Worm (Caenorhabditis elegans) whole organism, L2 larva: ENCODE results near the gene nlp-18.

ENCODE experiments used
- C34F6.9 ChIP-seq: fragments of 150-350 bp; optimal IDR thresholded peaks from 2 replicates; lab custom pipeline; 2014; ENCODE audit warnings: missing biosample characterization, missing genetic modification characterization
- Y55F3AM.14 ChIP-seq: fragments of 200-800 bp; sonication (Bioruptor generic); optimal IDR thresholded peaks from 2 replicates; lab custom pipeline; 2018; ENCODE audit warnings: mild to moderate bottlenecking, missing genetic modification characterization, missing compliant biosample characterization
- ZK546.5 ChIP-seq: sonication (generic microtip); optimal IDR thresholded peaks from 2 replicates; lab custom pipeline; 2017; ENCODE audit warnings: missing biosample characterization, missing genetic modification characterization
- alr-1 ChIP-seq: fragments of 150-350 bp; optimal IDR thresholded peaks from 2 replicates; lab custom pipeline; 2014; ENCODE audit warnings: missing biosample characterization, missing genetic modification characterization
- aly-2 ChIP-seq: fragments of 150-350 bp; optimal IDR thresholded peaks from 2 replicates; lab custom pipeline; 2014; ENCODE audit warnings: missing biosample characterization, missing genetic modification characterization
- ama-1 ChIP-seq: fragments of 150-350 bp; optimal IDR thresholded peaks from 2 replicates; lab custom pipeline; 2018; ENCODE audit warnings: inconsistent platforms
- blmp-1 ChIP-seq: sonication (generic microtip); optimal IDR thresholded peaks from 2 replicates; lab custom pipeline; 2017; ENCODE audit warnings: missing genetic modification characterization, mild to moderate bottlenecking, missing compliant biosample characterization, antibody characterized with exemption, moderate library complexity; ENCODE audit not compliant: insufficient read depth
- ceh-16 ChIP-seq: fragments of 150-350 bp; optimal IDR thresholded peaks from 2 replicates; lab custom pipeline; 2014; ENCODE audit warnings: missing biosample characterization, missing genetic modification characterization
- egl-27 ChIP-seq: sonication (generic microtip); optimal IDR thresholded peaks from 3 replicates; lab custom pipeline; 2017; ENCODE audit warnings: missing biosample characterization, missing genetic modification reagents, missing genetic modification characterization
- elt-1 ChIP-seq: fragments of 150-350 bp; optimal IDR thresholded peaks from 2 replicates; lab custom pipeline; 2014; ENCODE audit warnings: missing biosample characterization, missing genetic modification characterization
- fos-1 ChIP-seq: fragments of 150-350 bp; optimal IDR thresholded peaks from 2 replicates; lab custom pipeline; 2014; ENCODE audit warnings: missing biosample characterization, missing genetic modification characterization
- gmeb-1 ChIP-seq: fragments of 150-350 bp; optimal IDR thresholded peaks from 2 replicates; lab custom pipeline; 2014; ENCODE audit warnings: missing biosample characterization, missing genetic modification characterization
- lin-13 ChIP-seq: fragments of 150-350 bp; optimal IDR thresholded peaks from 2 replicates; lab custom pipeline; 2014; ENCODE audit warnings: missing biosample characterization, missing genetic modification reagents, missing genetic modification characterization
- lsy-2 ChIP-seq, 2 experiments: fragments of 150-350 bp in 1 of 2; sonication (generic microtip) in 1 of 2; optimal IDR thresholded peaks; 2 replicates each; lab custom pipeline; 2014 to 2017; ENCODE audit warnings: missing biosample characterization in 2 of 2, missing genetic modification characterization in 2 of 2
- mab-5 ChIP-seq: fragments of 150-350 bp; optimal IDR thresholded peaks from 2 replicates; lab custom pipeline; 2014; ENCODE audit warnings: missing biosample characterization, missing genetic modification characterization
- mdl-1 ChIP-seq, 2 experiments: fragments of 150-350 bp in 1 of 2; sonication (generic microtip) in 1 of 2; optimal IDR thresholded peaks; 2 replicates each; lab custom pipeline; 2017; ENCODE audit warnings: missing biosample characterization in 2 of 2, missing genetic modification characterization in 2 of 2
- nhr-10 ChIP-seq: sonication (generic microtip); optimal IDR thresholded peaks from 2 replicates; lab custom pipeline; 2017; ENCODE audit warnings: missing biosample characterization, missing genetic modification characterization
- nhr-11 ChIP-seq: fragments of 150-350 bp; optimal IDR thresholded peaks from 2 replicates; lab custom pipeline; 2014; ENCODE audit warnings: missing biosample characterization, missing genetic modification characterization
- nhr-129 ChIP-seq: fragments of 150-350 bp; optimal IDR thresholded peaks from 2 replicates; lab custom pipeline; 2014; ENCODE audit warnings: missing biosample characterization, missing genetic modification characterization
- nhr-23 ChIP-seq: fragments of 150-350 bp; optimal IDR thresholded peaks from 2 replicates; lab custom pipeline; 2014; ENCODE audit warnings: missing biosample characterization, missing genetic modification reagents, missing genetic modification characterization
- nhr-237 ChIP-seq: fragments of 150-350 bp; optimal IDR thresholded peaks from 2 replicates; lab custom pipeline; 2014; ENCODE audit warnings: missing biosample characterization, missing genetic modification characterization
- nhr-25 ChIP-seq: fragments of 150-350 bp; sonication (generic microtip); optimal IDR thresholded peaks from 3 replicates; lab custom pipeline; 2014; ENCODE audit warnings: missing biosample characterization, missing genetic modification characterization
- nhr-6 ChIP-seq: fragments of 150-350 bp; optimal IDR thresholded peaks from 2 replicates; lab custom pipeline; 2014; ENCODE audit warnings: missing biosample characterization, missing genetic modification characterization
- nhr-77 ChIP-seq: fragments of 150-350 bp; optimal IDR thresholded peaks from 2 replicates; lab custom pipeline; 2014; ENCODE audit warnings: missing biosample characterization, missing genetic modification characterization
- peb-1 ChIP-seq: fragments of 150-350 bp; optimal IDR thresholded peaks from 2 replicates; lab custom pipeline; 2014; ENCODE audit warnings: missing biosample characterization, missing genetic modification characterization
- sma-3 ChIP-seq: sonication (generic microtip); optimal IDR thresholded peaks from 2 replicates; lab custom pipeline; 2016; ENCODE audit warnings: missing genetic modification reagents, missing genetic modification characterization, missing compliant biosample characterization
- snpc-4 ChIP-seq: fragments of 150-350 bp; optimal IDR thresholded peaks from 2 replicates; lab custom pipeline; 2014; ENCODE audit warnings: missing biosample characterization, missing genetic modification characterization
- unc-55 ChIP-seq: fragments of 150-350 bp; sonication (generic microtip); optimal IDR thresholded peaks from 3 replicates; lab custom pipeline; 2014; ENCODE audit warnings: missing biosample characterization, missing genetic modification reagents, missing genetic modification characterization
- unc-62 ChIP-seq: fragments of 150-350 bp; optimal IDR thresholded peaks from 2 replicates; lab custom pipeline; 2014; ENCODE audit warnings: missing biosample characterization, missing genetic modification reagents, missing genetic modification characterization
- zag-1 ChIP-seq: fragments of 150-350 bp; optimal IDR thresholded peaks from 2 replicates; lab custom pipeline; 2014; ENCODE audit warnings: missing biosample characterization, missing genetic modification characterization
- ztf-1 ChIP-seq: fragments of 200-800 bp; sonication (Bioruptor generic); conservative IDR thresholded peaks from 2 replicates; pipeline ENCODE4 v1.3.6; 2022; ENCODE audit warnings: missing genetic modification characterization, missing compliant biosample characterization

The nlp-18 gene

DNA sequence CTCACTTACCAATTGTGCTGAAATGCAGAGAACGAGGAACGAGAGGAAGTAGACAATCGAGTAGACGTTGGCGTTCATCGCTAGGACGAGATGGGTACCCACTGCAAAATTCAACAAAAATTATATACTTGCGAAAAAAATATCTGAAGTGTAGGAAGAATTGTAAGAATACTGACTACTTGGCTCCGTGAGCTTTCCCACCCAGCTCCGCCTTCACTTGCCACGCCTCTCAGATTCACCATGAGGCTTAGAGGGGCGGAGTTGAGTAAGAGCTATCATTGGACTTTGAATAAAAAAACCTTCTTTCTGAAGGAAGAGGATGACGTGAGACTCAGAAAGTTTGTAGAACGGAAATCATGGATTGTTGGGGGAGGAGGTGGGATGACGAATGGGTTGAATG, at the start of gene nlp-18:
nlp-18 (minus strand) TSS at position 101 of the 400 bp plus-strand sequence.
- TF ChIP-seq fos-1 (tag; lab: Kevin White, UChicago): no peak
- no peak for TF ChIP-seq nhr-10 (tag; lab: Kevin White, UChicago)
- TF ChIP-seq aly-2 (tag; lab: Kevin White, UChicago): no peak
- no peak for TF ChIP-seq nhr-11 (tag; lab: Kevin White, UChicago)
- no peak for TF ChIP-seq zag-1
- TF ChIP-seq nhr-25 (tag; lab: Kevin White, UChicago): no peak
- no peak for TF ChIP-seq ZK546.5 (tag; lab: Kevin White, UChicago)
- TF ChIP-seq nhr-237 (tag; lab: Kevin White, UChicago): no peak
- TF ChIP-seq snpc-4: no peak
- no peak for TF ChIP-seq unc-55 (GFP tag; lab: Kevin White, UChicago)
- no peak for TF ChIP-seq lin-13
- TF ChIP-seq mdl-1 (tag; optimal IDR thresholded peaks at IDR 0.05; lab: Kevin White, UChicago): no peak
- no peak for TF ChIP-seq egl-27 (tag; lab: Kevin White, UChicago)
- no peak for TF ChIP-seq C34F6.9 (tag; lab: Kevin White, UChicago)
- TF ChIP-seq nhr-6 (tag; lab: Kevin White, UChicago): no peak
- no peak for TF ChIP-seq nhr-23 (tag; lab: Kevin White, UChicago)

ce11 chrII:11076550-11076949, 46.4 kb upstream of the nlp-18 start:
- TF ChIP-seq egl-27 (tag; lab: Kevin White, UChicago): no peak
- no peak for TF ChIP-seq peb-1 (tag; lab: Kevin White, UChicago)
- peak; percentile 81 for TF ChIP-seq ceh-16 (tag; lab: Kevin White, UChicago)
- TF ChIP-seq elt-1 (tag; lab: Kevin White, UChicago): peak; percentile 79
- TF ChIP-seq nhr-23 (tag; lab: Kevin White, UChicago): peak; percentile 81
- TF ChIP-seq blmp-1 (tag; lab: Kevin White, UChicago): peak; percentile 8

DNA sequence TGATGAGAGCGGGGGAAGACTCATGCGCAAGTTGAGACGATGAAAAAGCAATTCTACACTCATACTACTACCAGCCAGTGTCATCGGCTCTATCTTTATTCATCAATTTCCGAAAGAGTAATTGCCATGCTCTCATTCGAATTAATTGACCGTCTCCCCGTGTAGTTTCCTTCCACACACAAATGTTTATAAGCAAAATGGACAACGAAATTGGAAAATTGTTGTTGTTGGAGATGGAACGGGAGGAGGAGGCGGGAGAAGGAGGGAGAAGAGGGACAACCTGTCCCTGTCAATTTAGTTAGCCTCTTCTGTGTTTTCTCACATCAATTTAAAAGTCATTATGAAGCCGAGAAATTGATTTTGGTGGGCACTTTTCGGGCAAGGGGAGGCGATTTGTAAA, 42.4 kb upstream of the nlp-18 start:
- TF ChIP-seq elt-1 (tag; lab: Kevin White, UChicago) (no peak), lsy-2 (tag; optimal IDR thresholded peaks at IDR 0.05; lab: Kevin White, UChicago) (no peak), alr-1 (no peak), snpc-4 (no peak), gmeb-1 (tag; lab: Kevin White, UChicago) (no peak), nhr-23 (tag; lab: Kevin White, UChicago) (no peak), lin-13 (no peak), nhr-77 (tag; lab: Kevin White, UChicago) (no peak), ztf-1 (GFP tag; lab: Robert Waterston, UW) (no peak), aly-2 (tag; lab: Kevin White, UChicago) (no peak), mab-5 (tag; lab: Kevin White, UChicago) (no peak), C34F6.9 (tag; lab: Kevin White, UChicago) (no peak)

DNA sequence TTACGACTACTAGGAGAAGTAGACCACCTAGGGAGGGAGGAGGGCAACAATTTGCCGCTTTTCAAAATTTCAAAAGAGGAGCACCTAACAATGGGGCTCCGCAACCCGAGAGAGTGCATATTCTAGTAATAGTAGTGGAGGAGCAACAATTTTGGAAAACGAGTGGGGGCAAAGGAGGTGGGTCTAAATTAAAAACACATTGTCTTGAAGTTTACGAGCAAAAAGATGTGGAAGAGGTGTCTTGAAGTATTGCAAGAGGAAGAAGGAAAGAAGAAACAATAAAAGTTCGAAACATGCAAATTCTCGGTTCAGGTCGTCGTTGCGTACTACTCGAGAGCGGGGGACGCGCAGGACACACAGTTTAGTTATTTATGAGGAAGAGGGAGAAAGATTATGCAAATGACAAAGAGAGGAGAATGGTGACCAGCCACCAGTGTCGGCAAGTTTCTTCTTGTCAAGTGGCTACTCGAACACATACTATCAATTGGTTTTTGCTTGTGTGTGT, 34.0 kb upstream of the nlp-18 start:
- TF ChIP-seq lsy-2 (tag; optimal IDR thresholded peaks at IDR 0.05; lab: Kevin White, UChicago): no peak
- TF ChIP-seq nhr-129 (tag; lab: Kevin White, UChicago): no peak
- no peak for TF ChIP-seq ama-1 (lab: Kevin White, UChicago)
- TF ChIP-seq nhr-10 (tag; lab: Kevin White, UChicago): no peak
- TF ChIP-seq alr-1: no peak
- no peak for TF ChIP-seq ZK546.5 (tag; lab: Kevin White, UChicago)
- TF ChIP-seq elt-1 (tag; lab: Kevin White, UChicago): no peak
- no peak for TF ChIP-seq unc-55 (GFP tag; lab: Kevin White, UChicago)
- no peak for TF ChIP-seq nhr-77 (tag; lab: Kevin White, UChicago)
- no peak for TF ChIP-seq sma-3 (GFP tag; lab: Kevin White, UChicago)
- TF ChIP-seq nhr-237 (tag; lab: Kevin White, UChicago): no peak

ce11 chrII:11057256-11057655, 27.1 kb upstream of the nlp-18 start:
- TF ChIP-seq sma-3 (GFP tag; lab: Kevin White, UChicago): peak; percentile 7
- TF ChIP-seq fos-1 (tag; lab: Kevin White, UChicago): no peak

DNA sequence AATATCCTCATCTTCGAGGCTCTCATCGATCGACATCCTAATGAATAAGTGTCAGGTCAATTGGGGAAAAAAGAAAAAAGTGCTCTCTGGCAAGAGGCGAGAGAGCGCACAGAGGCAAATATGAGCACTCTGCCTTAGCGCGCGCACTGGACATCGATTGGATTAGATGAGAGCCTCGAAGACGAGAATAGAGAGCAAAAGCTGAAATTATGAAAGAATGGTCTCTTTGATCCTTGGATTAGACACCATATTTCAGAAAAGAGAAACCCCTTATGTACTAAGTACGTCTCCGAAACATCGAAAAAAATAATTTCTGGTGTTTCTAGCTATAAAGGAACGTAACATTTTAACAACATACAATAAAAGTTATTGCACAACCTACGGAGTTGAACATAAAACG, 25.0 kb upstream of the nlp-18 start, which contains the start of gene F45E10.2:
F45E10.2 (minus strand) TSS at position 101 of the 400 bp plus-strand sequence.
- TF ChIP-seq aly-2 (tag; lab: Kevin White, UChicago) (no peak), C34F6.9 (tag; lab: Kevin White, UChicago) (no peak), unc-62 (GFP tag; lab: Kevin White, UChicago) (no peak), elt-1 (tag; lab: Kevin White, UChicago) (no peak), ZK546.5 (tag; lab: Kevin White, UChicago) (no peak), mab-5 (tag; lab: Kevin White, UChicago) (no peak), Y55F3AM.14 (GFP tag; lab: Kevin White, UChicago) (no peak)
- TF ChIP-seq, all 48 proteins: peak for 0
